Fruit fly (Drosophila melanogaster) whole organism, embryonic: ENCODE data around the gene Spn28B.

Experiments used
- Abd-B ChIP-seq: fragments of 200-800 bp; sonication (Bioruptor generic); optimal IDR thresholded peaks from 2 replicates; lab custom pipeline; 2018; ENCODE audit warnings: missing biosample characterization, mild to moderate bottlenecking, missing genetic modification characterization, moderate library complexity
- BEAF-32 ChIP-seq: fragments of 200-800 bp; sonication (Bioruptor generic); optimal IDR thresholded peaks from 3 replicates; lab custom pipeline; 2017; ENCODE audit warnings: missing biosample characterization, missing genetic modification characterization, mild to moderate bottlenecking, moderate library complexity, missing genetic modification reagents
- CG10321 ChIP-seq: fragments of 200-800 bp; sonication (Bioruptor generic); IDR thresholded peaks from 2 replicates; pipeline ENCODE4 v1.3.6; 2022; ENCODE audit warnings: missing biosample characterization, missing genetic modification characterization
- CG10543 ChIP-seq: fragments of 200-800 bp; sonication (Bioruptor generic); optimal IDR thresholded peaks from 3 replicates; lab custom pipeline; 2017; ENCODE audit warnings: missing biosample characterization, mild to moderate bottlenecking, missing genetic modification characterization, moderate library complexity
- CG12155 ChIP-seq: fragments of 200-800 bp; sonication (Bioruptor generic); optimal IDR thresholded peaks from 3 replicates; lab custom pipeline; 2016; ENCODE audit warnings: missing biosample characterization, missing genetic modification characterization
- CG12236 ChIP-seq: fragments of 200-800 bp; sonication (Bioruptor generic); optimal IDR thresholded peaks from 2 replicates; lab custom pipeline; 2016; ENCODE audit warnings: missing biosample characterization, missing genetic modification characterization
- CG12744 ChIP-seq: fragments of 200-800 bp; sonication (Bioruptor generic); optimal IDR thresholded peaks from 2 replicates; lab custom pipeline; 2016; ENCODE audit warnings: missing biosample characterization, missing genetic modification characterization
- CG13296 ChIP-seq: fragments of 200-800 bp; sonication (Bioruptor generic); optimal IDR thresholded peaks from 3 replicates; lab custom pipeline; 2018; ENCODE audit warnings: missing biosample characterization, mild to moderate bottlenecking, missing genetic modification characterization
- CG14014 ChIP-seq: fragments of 200-800 bp; sonication (Bioruptor generic); IDR thresholded peaks from 2 replicates; pipeline ENCODE4 v1.3.6; 2022; ENCODE audit warnings: missing biosample characterization, missing genetic modification characterization
- CG1529 ChIP-seq: fragments of 200-800 bp; sonication (Bioruptor generic); optimal IDR thresholded peaks from 3 replicates; lab custom pipeline; 2018; ENCODE audit warnings: missing biosample characterization, missing genetic modification characterization
- CG2120 ChIP-seq: fragments of 200-800 bp; sonication (Bioruptor generic); optimal IDR thresholded peaks from 3 replicates; lab custom pipeline; 2016; ENCODE audit warnings: missing biosample characterization, missing genetic modification characterization
- CG2678 ChIP-seq: fragments of 200-800 bp; sonication (Bioruptor generic); optimal IDR thresholded peaks from 3 replicates; lab custom pipeline; 2019; ENCODE audit warnings: missing biosample characterization, mild to moderate bottlenecking, missing genetic modification characterization, moderate library complexity
- CG2712 ChIP-seq: fragments of 200-800 bp; optimal IDR thresholded peaks from 3 replicates; lab custom pipeline; 2019; ENCODE audit warnings: missing biosample characterization, mild to moderate bottlenecking, missing genetic modification characterization, moderate library complexity
- CG30020 ChIP-seq: fragments of 200-800 bp; optimal IDR thresholded peaks from 2 replicates; lab custom pipeline; 2019; ENCODE audit warnings: missing biosample characterization, mild to moderate bottlenecking, missing genetic modification characterization, moderate library complexity
- CG32532 ChIP-seq: fragments of 200-800 bp; sonication (Bioruptor generic); IDR thresholded peaks from 2 replicates; pipeline ENCODE4 v1.3.6; 2022; ENCODE audit warnings: missing biosample characterization, missing genetic modification characterization
- CG34376 ChIP-seq: fragments of 200-800 bp; sonication (Bioruptor generic); optimal IDR thresholded peaks from 2 replicates; lab custom pipeline; 2018; ENCODE audit warnings: missing biosample characterization, mild to moderate bottlenecking, missing genetic modification characterization
- CG4820 ChIP-seq: fragments of 200-800 bp; sonication (Bioruptor generic); optimal IDR thresholded peaks from 3 replicates; lab custom pipeline; 2016; ENCODE audit warnings: missing biosample characterization, missing genetic modification characterization
- CHES-1-like ChIP-seq: fragments of 200-800 bp; sonication (Bioruptor generic); optimal IDR thresholded peaks from 2 replicates; lab custom pipeline; 2016; ENCODE audit warnings: missing biosample characterization, missing genetic modification characterization
- Chrac-16 ChIP-seq: fragments of 200-800 bp; sonication (Bioruptor generic); optimal IDR thresholded peaks from 3 replicates; lab custom pipeline; 2016; ENCODE audit warnings: missing biosample characterization, missing genetic modification characterization
- Doc2 ChIP-seq: fragments of 200-800 bp; sonication (Bioruptor generic); IDR thresholded peaks from 2 replicates; pipeline ENCODE4 v1.3.6; 2022; ENCODE audit warnings: missing biosample characterization, missing genetic modification characterization
- Drgx ChIP-seq: fragments of 200-800 bp; sonication (Bioruptor generic); IDR thresholded peaks from 2 replicates; pipeline ENCODE4 v1.3.6; 2022; ENCODE audit warnings: missing biosample characterization, missing genetic modification characterization
- Elba2 ChIP-seq: fragments of 200-800 bp; sonication (Bioruptor generic); optimal IDR thresholded peaks from 3 replicates; lab custom pipeline; 2016; ENCODE audit warnings: missing biosample characterization, missing genetic modification characterization
- Fer3 ChIP-seq: fragments of 200-800 bp; sonication (Bioruptor generic); optimal IDR thresholded peaks from 2 replicates; lab custom pipeline; 2018; ENCODE audit warnings: missing biosample characterization, mild to moderate bottlenecking, missing genetic modification characterization, moderate library complexity
- Gsc ChIP-seq: fragments of 200-800 bp; sonication (Bioruptor generic); IDR thresholded peaks from 2 replicates; pipeline ENCODE4 v1.3.6; 2022; ENCODE audit warnings: missing biosample characterization, missing genetic modification characterization
- Gug ChIP-seq: fragments of 200-800 bp; sonication (Bioruptor generic); IDR thresholded peaks from 4 replicates; pipeline ENCODE4 v1.3.6; 2022; ENCODE audit warnings: missing biosample characterization, missing genetic modification characterization
- HLH3B ChIP-seq: fragments of 200-800 bp; sonication (Bioruptor generic); IDR thresholded peaks from 2 replicates; pipeline ENCODE4 v1.3.6; 2022; ENCODE audit warnings: missing biosample characterization, missing genetic modification characterization
- Hr3 ChIP-seq: fragments of 200-800 bp; sonication (Bioruptor generic); optimal IDR thresholded peaks from 3 replicates; lab custom pipeline; 2016; ENCODE audit warnings: missing biosample characterization, missing genetic modification characterization
- MBD-R2 ChIP-seq: fragments of 200-800 bp; sonication (Bioruptor generic); IDR thresholded peaks from 2 replicates; pipeline ENCODE4 v1.3.6; 2022; ENCODE audit warnings: missing biosample characterization, missing genetic modification characterization
- Ptx1 ChIP-seq: fragments of 200-800 bp; sonication (Bioruptor generic); IDR thresholded peaks from 2 replicates; pipeline ENCODE4 v1.3.6; 2022; ENCODE audit warnings: missing biosample characterization, missing genetic modification characterization
- Ravus ChIP-seq: fragments of 200-800 bp; sonication (Bioruptor generic); IDR thresholded peaks from 2 replicates; pipeline ENCODE4 v1.3.6; 2022; ENCODE audit warnings: missing biosample characterization, missing genetic modification characterization
- Tbp ChIP-seq: fragments of >200 bp; optimal IDR thresholded peaks from 2 replicates; lab custom pipeline; 2018; ENCODE audit warnings: missing biosample characterization, missing genetic modification characterization
- chif ChIP-seq, 2 experiments: fragments of 200-800 bp; sonication (Bioruptor generic); optimal IDR thresholded peaks; 3 replicates each; lab custom pipeline; 2016; ENCODE audit warnings: missing biosample characterization in 2 of 2, missing genetic modification characterization in 2 of 2
- danr ChIP-seq: fragments of 200-800 bp; sonication (Bioruptor generic); IDR thresholded peaks from 2 replicates; pipeline ENCODE4 v1.3.6; 2022; ENCODE audit warnings: missing biosample characterization, missing genetic modification characterization
- eyg ChIP-seq: fragments of 200-800 bp; sonication (Bioruptor generic); optimal IDR thresholded peaks from 3 replicates; lab custom pipeline; 2016; ENCODE audit warnings: missing biosample characterization, missing genetic modification characterization
- fd96Cb ChIP-seq: fragments of 200-800 bp; sonication (Bioruptor generic); optimal IDR thresholded peaks from 2 replicates; lab custom pipeline; 2018; ENCODE audit warnings: missing biosample characterization, mild to moderate bottlenecking, missing genetic modification characterization, moderate library complexity
- gcm2 ChIP-seq: fragments of 200-800 bp; sonication (Bioruptor generic); optimal IDR thresholded peaks from 2 replicates; lab custom pipeline; 2016; ENCODE audit warnings: missing biosample characterization, missing genetic modification characterization
- her ChIP-seq: fragments of 200-800 bp; sonication (Bioruptor generic); optimal IDR thresholded peaks from 2 replicates; lab custom pipeline; 2016; ENCODE audit warnings: missing biosample characterization, missing genetic modification characterization
- ind ChIP-seq: fragments of 200-800 bp; sonication (Bioruptor generic); optimal IDR thresholded peaks from 3 replicates; lab custom pipeline; 2016; ENCODE audit warnings: missing biosample characterization, missing genetic modification characterization
- insv ChIP-seq, 2 experiments: fragments of 200-800 bp; sonication (Bioruptor generic); optimal IDR thresholded peaks; 3 replicates each; lab custom pipeline; 2016 to 2018; ENCODE audit warnings: missing biosample characterization in 2 of 2, missing genetic modification characterization in 2 of 2
- lmd ChIP-seq: fragments of 200-800 bp; sonication (Bioruptor generic); IDR thresholded peaks from 2 replicates; pipeline ENCODE4 v1.3.6; 2022; ENCODE audit warnings: missing biosample characterization, missing genetic modification characterization
- lola ChIP-seq, 3 experiments: fragments of >200 bp in 2 of 3; fragments of 200-800 bp in 1 of 3; sonication (Bioruptor generic) in 1 of 3; optimal IDR thresholded peaks; 2 replicates each; lab custom pipeline; 2017 to 2019; ENCODE audit warnings: missing biosample characterization in 3 of 3, missing genetic modification characterization in 3 of 3, mild to moderate bottlenecking in 1 of 3, moderate library complexity in 1 of 3
- pzg ChIP-seq: fragments of 200-800 bp; sonication (Bioruptor generic); optimal IDR thresholded peaks from 3 replicates; lab custom pipeline; 2018; ENCODE audit warnings: missing biosample characterization, mild to moderate bottlenecking, missing genetic modification characterization, moderate library complexity
- repo ChIP-seq: fragments of 200-800 bp; sonication (Bioruptor generic); optimal IDR thresholded peaks from 2 replicates; lab custom pipeline; 2016; ENCODE audit warnings: missing biosample characterization, missing genetic modification characterization
- ro ChIP-seq: fragments of 200-800 bp; sonication (Bioruptor generic); IDR thresholded peaks from 2 replicates; pipeline ENCODE4 v1.3.6; 2022; ENCODE audit warnings: missing biosample characterization, missing genetic modification characterization
- schlank ChIP-seq: fragments of 200-800 bp; sonication (Bioruptor generic); optimal IDR thresholded peaks from 2 replicates; lab custom pipeline; 2018; ENCODE audit warnings: missing biosample characterization, mild to moderate bottlenecking, missing genetic modification characterization
- scrt ChIP-seq: fragments of 200-800 bp; sonication (Bioruptor generic); optimal IDR thresholded peaks from 2 replicates; lab custom pipeline; 2018; ENCODE audit warnings: missing biosample characterization, mild to moderate bottlenecking, missing genetic modification characterization, moderate library complexity
- tll ChIP-seq, 2 experiments: fragments of 200-800 bp in 1 of 2; fragments of >200 bp in 1 of 2; sonication (Bioruptor generic) in 1 of 2; optimal IDR thresholded peaks; 2 replicates each; lab custom pipeline; 2017 to 2019; ENCODE audit warnings: missing biosample characterization in 2 of 2, missing genetic modification characterization in 2 of 2, mild to moderate bottlenecking in 1 of 2, moderate library complexity in 1 of 2
- tx ChIP-seq: fragments of 200-800 bp; sonication (Bioruptor generic); optimal IDR thresholded peaks from 2 replicates; lab custom pipeline; 2016; ENCODE audit warnings: missing biosample characterization, missing genetic modification characterization
- vfl ChIP-seq: fragments of 200-800 bp; sonication (Bioruptor generic); optimal IDR thresholded peaks from 2 replicates; lab custom pipeline; 2016; ENCODE audit warnings: missing biosample characterization, missing genetic modification characterization

Gene Spn28B

DNA sequence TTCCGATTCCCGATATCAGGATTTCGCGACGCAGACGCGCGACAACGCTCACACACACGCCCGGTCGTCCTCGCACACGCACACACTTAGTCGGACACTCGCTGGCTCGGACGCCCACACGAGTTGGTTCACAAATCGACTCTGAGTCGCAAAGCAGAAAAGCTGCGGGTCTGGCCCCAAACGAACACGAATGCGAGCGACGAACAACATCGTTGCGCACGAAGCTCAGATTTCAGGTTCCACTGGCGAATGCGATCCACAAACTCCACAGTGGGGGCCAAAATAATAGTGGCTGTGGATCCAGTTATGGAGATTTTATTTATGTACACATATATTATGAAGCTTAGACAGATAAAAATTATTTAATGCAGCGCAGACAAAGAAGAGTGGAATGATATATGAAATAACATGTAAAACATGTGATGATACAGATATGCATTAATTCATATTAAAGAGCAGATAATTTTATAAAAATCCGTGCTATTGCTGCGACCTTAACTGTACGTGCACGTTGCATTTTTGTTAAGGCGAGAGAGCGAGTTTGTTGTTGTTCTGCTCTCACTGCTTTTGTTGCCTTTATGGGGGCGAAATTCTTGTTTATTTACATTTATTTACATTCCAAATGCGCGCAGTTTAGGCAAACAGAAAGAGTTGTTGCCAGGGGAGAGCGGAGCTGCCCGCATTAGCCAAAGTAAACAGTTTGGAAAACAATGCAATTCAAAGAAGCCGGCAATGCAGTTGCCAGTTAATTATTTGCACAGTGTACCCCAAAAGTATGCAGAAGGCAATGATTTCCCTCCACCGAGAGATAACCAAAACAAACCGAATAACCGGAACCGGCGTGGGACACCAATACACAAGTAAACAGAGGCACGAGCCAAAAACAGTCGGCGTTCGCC, 5.0 kb upstream of the Spn28B start (continued):
- TF ChIP-seq vfl (no peak), CHES-1-like (GFP tag; lab: Kevin White, UChicago) (peak; percentile 28), fd96Cb (tag; lab: Kevin White, UChicago) (peak; percentile 93), Doc2 (GFP tag; lab: Robert Waterston, UW) (no peak), CG10321 (GFP tag; lab: Robert Waterston, UW) (no peak), Tbp (GFP tag; lab: Kevin White, UChicago) (no peak), Abd-B (GFP tag; lab: Kevin White, UChicago) (peak; percentile 80), Hr3 (no peak), Ravus (GFP tag; lab: Robert Waterston, UW) (peak; percentile 53), MBD-R2 (GFP tag; lab: Robert Waterston, UW) (peak; percentile 30; the same call in 1 of the 2 replicates), gcm2 (GFP tag; lab: Kevin White, UChicago) (no peak), her (GFP tag; lab: Kevin White, UChicago) (peak; percentile 16), CG2712 (peak; percentile 96), CG1529 (GFP tag; lab: Kevin White, UChicago) (peak; percentile 77), eyg (peak; percentile 63), ro (peak; percentile 46; the same call in 1 of the 2 replicates), Drgx (GFP tag; lab: Robert Waterston, UW) (peak; percentile 92), CG10543 (GFP tag; lab: Kevin White, UChicago) (peak; percentile 51), CG12236 (peak; percentile 15), Fer3 (peak; percentile 67), danr (GFP tag; lab: Robert Waterston, UW) (peak; percentile 15; the same call in 1 of the 2 replicates), Gug (peak; percentile 46; the same call in 2 of the 4 replicates), CG14014 (GFP tag; lab: Robert Waterston, UW) (peak; percentile 31; the same call in 1 of the 2 replicates), repo (GFP tag; lab: Kevin White, UChicago) (peak; percentile 71), schlank (tag; lab: Kevin White, UChicago) (no peak), lmd (GFP tag; lab: Robert Waterston, UW) (peak; percentile 86), Ptx1 (GFP tag; lab: Robert Waterston, UW) (peak; percentile 81), tx (no peak), HLH3B (GFP tag; lab: Robert Waterston, UW) (peak; percentile 62; the same call in 1 of the 2 replicates), lola (GFP tag; optimal IDR thresholded peaks at IDR 0.05; lab: Kevin White, UChicago) (peak in 1 of 3 experiments; percentile 92), CG13296 (GFP tag; lab: Kevin White, UChicago) (peak; percentile 70), Chrac-16 (GFP tag; lab: Kevin White, UChicago) (no peak), ind (peak; percentile 79), Elba2 (GFP tag; lab: Kevin White, UChicago) (no peak), tll (GFP tag; optimal IDR thresholded peaks at IDR 0.05; lab: Kevin White, UChicago) (peak in 1 of 2 experiments; percentile 68), CG4820 (GFP tag; lab: Kevin White, UChicago) (peak; percentile 82), CG12155 (GFP tag; lab: Kevin White, UChicago) (no peak), CG30020 (tag; lab: Kevin White, UChicago) (peak; percentile 42), CG34376 (peak; percentile 49), Gsc (GFP tag; lab: Robert Waterston, UW) (no peak), scrt (GFP tag; lab: Kevin White, UChicago) (peak; percentile 73), chif (GFP tag; optimal IDR thresholded peaks at IDR 0.05; lab: Kevin White, UChicago) (peak; percentile 29 to 58), CG2120 (GFP tag; lab: Kevin White, UChicago) (no peak), CG32532 (GFP tag; lab: Robert Waterston, UW) (peak; percentile 79), CG2678 (tag; lab: Kevin White, UChicago) (peak; percentile 90), pzg (GFP tag; lab: Kevin White, UChicago) (no peak), insv (GFP tag; optimal IDR thresholded peaks at IDR 0.05; lab: Kevin White, UChicago) (peak in 1 of 2 experiments; percentile 37), BEAF-32 (GFP tag; lab: Kevin White, UChicago) (no peak), CG12744 (GFP tag; lab: Kevin White, UChicago) (peak; percentile 42)
